Fruit fly (Drosophila melanogaster) whole organism, embryonic: ENCODE results near the gene VhaAC39-1.
A peak's percentile ranks its signal among the peaks of the same experiment; 100 is the strongest.

Experiments
- B-H1 ChIP-seq: fragments of 200-800 bp; sonication (Bioruptor generic); IDR thresholded peaks from 3 replicates; pipeline ENCODE4 v1.3.6; 2022; ENCODE audit warnings: missing biosample characterization, missing genetic modification characterization
- BEAF-32 ChIP-seq: fragments of 200-800 bp; sonication (Bioruptor generic); optimal IDR thresholded peaks from 3 replicates; lab custom pipeline; 2017; ENCODE audit warnings: missing biosample characterization, missing genetic modification characterization, mild to moderate bottlenecking, moderate library complexity, missing genetic modification reagents
- CG10654 ChIP-seq: fragments of 200-800 bp; sonication (Bioruptor generic); optimal IDR thresholded peaks from 2 replicates; lab custom pipeline; 2016; ENCODE audit warnings: missing biosample characterization, missing genetic modification characterization
- CG12104 ChIP-seq: fragments of 200-800 bp; sonication (Bioruptor generic); optimal IDR thresholded peaks from 3 replicates; lab custom pipeline; 2016; ENCODE audit warnings: missing biosample characterization, missing genetic modification characterization
- CG13287 ChIP-seq: fragments of 200-800 bp; sonication (Bioruptor generic); IDR thresholded peaks from 2 replicates; pipeline ENCODE4 v1.3.6; 2022; ENCODE audit warnings: missing biosample characterization, missing genetic modification characterization; ENCODE audit not compliant: partially characterized antibody
- CG13894 ChIP-seq: fragments of 200-800 bp; sonication (Bioruptor generic); optimal IDR thresholded peaks from 3 replicates; lab custom pipeline; 2018; ENCODE audit warnings: missing biosample characterization, mild to moderate bottlenecking, missing genetic modification characterization, moderate library complexity
- CG14667 ChIP-seq: fragments of 200-800 bp; sonication (Bioruptor generic); IDR thresholded peaks from 2 replicates; pipeline ENCODE4 v1.3.6; 2022; ENCODE audit warnings: missing biosample characterization, missing genetic modification characterization
- CG14710 ChIP-seq: fragments of 200-800 bp; sonication (Bioruptor generic); optimal IDR thresholded peaks from 3 replicates; lab custom pipeline; 2019; ENCODE audit warnings: missing biosample characterization, mild to moderate bottlenecking, missing genetic modification characterization, moderate library complexity
- CG15514 ChIP-seq: fragments of 200-800 bp; sonication (Bioruptor generic); optimal IDR thresholded peaks from 3 replicates; lab custom pipeline; 2017; ENCODE audit warnings: missing biosample characterization, missing genetic modification characterization, mild to moderate bottlenecking, moderate library complexity, missing genetic modification reagents
- CG16813 ChIP-seq: fragments of 200-800 bp; sonication (Bioruptor generic); IDR thresholded peaks from 3 replicates; pipeline ENCODE4 v1.3.6; 2022; ENCODE audit warnings: missing biosample characterization, missing genetic modification characterization; ENCODE audit not compliant: partially characterized antibody
- CG16863 ChIP-seq: fragments of 200-800 bp; sonication (Bioruptor generic); optimal IDR thresholded peaks from 3 replicates; lab custom pipeline; 2016; ENCODE audit warnings: missing biosample characterization, missing genetic modification characterization
- CG17385 ChIP-seq: fragments of 200-800 bp; sonication (Bioruptor generic); optimal IDR thresholded peaks from 3 replicates; lab custom pipeline; 2018; ENCODE audit warnings: missing biosample characterization, mild to moderate bottlenecking, missing genetic modification characterization
- CG17612 ChIP-seq: fragments of 200-800 bp; sonication (Bioruptor generic); IDR thresholded peaks from 2 replicates; pipeline ENCODE4 v1.3.6; 2022; ENCODE audit warnings: missing biosample characterization, missing genetic modification characterization
- CG17829 ChIP-seq: fragments of 200-800 bp; optimal IDR thresholded peaks from 2 replicates; lab custom pipeline; 2019; ENCODE audit warnings: missing biosample characterization, mild to moderate bottlenecking, missing genetic modification characterization, moderate library complexity
- CG18599 ChIP-seq: fragments of 200-800 bp; sonication (Bioruptor generic); optimal IDR thresholded peaks from 3 replicates; lab custom pipeline; 2017; ENCODE audit warnings: missing biosample characterization, missing genetic modification characterization, mild to moderate bottlenecking, moderate library complexity, missing genetic modification reagents
- CG34422 ChIP-seq: fragments of 200-800 bp; sonication (Bioruptor generic); IDR thresholded peaks from 3 replicates; pipeline ENCODE4 v1.3.6; 2022; ENCODE audit warnings: missing biosample characterization, missing genetic modification characterization
- CG7839 ChIP-seq: fragments of 200-800 bp; sonication (Bioruptor generic); optimal IDR thresholded peaks from 3 replicates; lab custom pipeline; 2018; ENCODE audit warnings: missing biosample characterization, mild to moderate bottlenecking, missing genetic modification characterization, moderate library complexity
- CG8924 ChIP-seq: fragments of 200-800 bp; optimal IDR thresholded peaks from 3 replicates; lab custom pipeline; 2019; ENCODE audit warnings: missing biosample characterization, mild to moderate bottlenecking, missing genetic modification characterization, moderate library complexity
- CG9215 ChIP-seq: fragments of 200-800 bp; sonication (Bioruptor generic); IDR thresholded peaks from 2 replicates; pipeline ENCODE4 v1.3.6; 2022; ENCODE audit warnings: missing biosample characterization, missing genetic modification characterization
- Drgx ChIP-seq: fragments of 200-800 bp; sonication (Bioruptor generic); IDR thresholded peaks from 2 replicates; pipeline ENCODE4 v1.3.6; 2022; ENCODE audit warnings: missing biosample characterization, missing genetic modification characterization
- Elba2 ChIP-seq: fragments of 200-800 bp; sonication (Bioruptor generic); optimal IDR thresholded peaks from 3 replicates; lab custom pipeline; 2016; ENCODE audit warnings: missing biosample characterization, missing genetic modification characterization
- Ets65A ChIP-seq: fragments of 200-800 bp; sonication (Bioruptor generic); peaks from one replicate; lab custom pipeline; 2016; ENCODE audit warnings: missing biosample characterization, missing genetic modification characterization
- HLH54F ChIP-seq: fragments of 200-800 bp; sonication (Bioruptor generic); optimal IDR thresholded peaks from 3 replicates; lab custom pipeline; 2016; ENCODE audit warnings: missing biosample characterization, missing genetic modification characterization
- Jarid2 ChIP-seq: fragments of 200-800 bp; sonication (Bioruptor generic); optimal IDR thresholded peaks from 3 replicates; lab custom pipeline; 2017; ENCODE audit warnings: mild to moderate bottlenecking, missing biosample characterization, missing genetic modification reagents, missing genetic modification characterization
- Lhr ChIP-seq: fragments of 200-800 bp; sonication (Bioruptor generic); optimal IDR thresholded peaks from 3 replicates; lab custom pipeline; 2017; ENCODE audit warnings: mild to moderate bottlenecking, missing biosample characterization, missing genetic modification reagents, missing genetic modification characterization
- Med ChIP-seq: fragments of 200-800 bp; sonication (Bioruptor generic); peaks from one replicate; lab custom pipeline; 2016; ENCODE audit warnings: missing biosample characterization, missing genetic modification characterization, mild to moderate bottlenecking, inconsistent platforms, moderate library complexity
- Mes4 ChIP-seq: fragments of 200-800 bp; sonication (Bioruptor generic); optimal IDR thresholded peaks from 2 replicates; lab custom pipeline; 2016; ENCODE audit warnings: missing biosample characterization, missing genetic modification characterization
- Mrtf ChIP-seq: fragments of 200-800 bp; sonication (Bioruptor generic); IDR thresholded peaks from 3 replicates; pipeline ENCODE4 v1.3.6; 2022; ENCODE audit warnings: missing biosample characterization, missing genetic modification characterization
- Myb ChIP-seq: fragments of 200-800 bp; sonication (Bioruptor generic); optimal IDR thresholded peaks from 2 replicates; lab custom pipeline; 2016; ENCODE audit warnings: missing biosample characterization, missing genetic modification characterization
- Pdp1 ChIP-seq, 2 experiments: fragments of 200-800 bp; sonication (Bioruptor generic); optimal IDR thresholded peaks; 3 replicates each; lab custom pipeline; 2016; ENCODE audit warnings: missing biosample characterization in 2 of 2, missing genetic modification characterization in 2 of 2, mild to moderate bottlenecking in 1 of 2, moderate library complexity in 1 of 2
- Side ChIP-seq: fragments of 200-800 bp; sonication (Bioruptor generic); optimal IDR thresholded peaks from 2 replicates; lab custom pipeline; 2016; ENCODE audit warnings: missing biosample characterization, missing genetic modification characterization
- Vsx1 ChIP-seq: fragments of 200-800 bp; sonication (Bioruptor generic); optimal IDR thresholded peaks from 2 replicates; lab custom pipeline; 2017; ENCODE audit warnings: missing biosample characterization, mild to moderate bottlenecking, missing genetic modification characterization, missing genetic modification reagents
- YL-1 ChIP-seq: fragments of 200-800 bp; sonication (Bioruptor generic); optimal IDR thresholded peaks from 3 replicates; lab custom pipeline; 2017; ENCODE audit warnings: missing biosample characterization, mild to moderate bottlenecking, missing genetic modification characterization
- ap ChIP-seq: fragments of 200-800 bp; sonication (Bioruptor generic); IDR thresholded peaks from 2 replicates; pipeline ENCODE4 v1.3.6; 2022; ENCODE audit warnings: missing biosample characterization, missing genetic modification characterization
- ato ChIP-seq: fragments of 200-800 bp; sonication (Bioruptor generic); IDR thresholded peaks from 2 replicates; pipeline ENCODE4 v1.3.6; 2022; ENCODE audit warnings: missing biosample characterization, missing genetic modification characterization; ENCODE audit not compliant: partially characterized antibody
- bcd ChIP-seq: fragments of 200-800 bp; sonication (Bioruptor generic); optimal IDR thresholded peaks from 2 replicates; lab custom pipeline; 2017; ENCODE audit warnings: missing biosample characterization, mild to moderate bottlenecking, missing genetic modification characterization
- dmrt99B ChIP-seq: fragments of 200-800 bp; sonication (Bioruptor generic); optimal IDR thresholded peaks from 2 replicates; lab custom pipeline; 2018; ENCODE audit warnings: missing biosample characterization, mild to moderate bottlenecking, missing genetic modification characterization, moderate library complexity
- fd102C ChIP-seq: fragments of 200-800 bp; sonication (Bioruptor generic); optimal IDR thresholded peaks from 2 replicates; lab custom pipeline; 2018; ENCODE audit warnings: missing biosample characterization, mild to moderate bottlenecking, missing genetic modification characterization, moderate library complexity
- gcm ChIP-seq: fragments of 200-800 bp; sonication (Bioruptor generic); optimal IDR thresholded peaks from 2 replicates; lab custom pipeline; 2019; ENCODE audit warnings: missing biosample characterization, mild to moderate bottlenecking, missing genetic modification characterization, moderate library complexity
- gem ChIP-seq: fragments of 200-800 bp; sonication (Bioruptor generic); optimal IDR thresholded peaks from 2 replicates; lab custom pipeline; 2019; ENCODE audit warnings: missing biosample characterization, mild to moderate bottlenecking, missing genetic modification characterization, moderate library complexity
- lab ChIP-seq: fragments of 200-800 bp; sonication (Bioruptor generic); optimal IDR thresholded peaks from 3 replicates; lab custom pipeline; 2017; ENCODE audit warnings: missing biosample characterization, missing genetic modification characterization, mild to moderate bottlenecking, moderate library complexity, missing genetic modification reagents
- otp ChIP-seq: fragments of 200-800 bp; sonication (Bioruptor generic); IDR thresholded peaks from 3 replicates; pipeline ENCODE4, ENCODE4 v1.3.6; 2022; ENCODE audit warnings: missing biosample characterization, missing genetic modification characterization
- pzg ChIP-seq: fragments of 200-800 bp; sonication (Bioruptor generic); optimal IDR thresholded peaks from 3 replicates; lab custom pipeline; 2018; ENCODE audit warnings: missing biosample characterization, mild to moderate bottlenecking, missing genetic modification characterization, moderate library complexity
- row ChIP-seq: fragments of 200-800 bp; sonication (Bioruptor generic); IDR thresholded peaks from 3 replicates; pipeline ENCODE4 v1.3.6; 2022; ENCODE audit warnings: missing biosample characterization, missing genetic modification characterization
- scrt ChIP-seq: fragments of 200-800 bp; sonication (Bioruptor generic); optimal IDR thresholded peaks from 2 replicates; lab custom pipeline; 2018; ENCODE audit warnings: missing biosample characterization, mild to moderate bottlenecking, missing genetic modification characterization, moderate library complexity
- sens ChIP-seq: fragments of 200-800 bp; sonication (Bioruptor generic); peaks from one replicate; lab custom pipeline; 2016; ENCODE audit warnings: missing biosample characterization, missing genetic modification characterization
- seq ChIP-seq: fragments of 200-800 bp; sonication (Bioruptor generic); IDR thresholded peaks from 2 replicates; pipeline ENCODE4 v1.3.6; 2022; ENCODE audit warnings: missing biosample characterization, missing genetic modification characterization
- sima ChIP-seq: fragments of 200-800 bp; sonication (Bioruptor generic); optimal IDR thresholded peaks from 2 replicates; lab custom pipeline; 2016; ENCODE audit warnings: missing biosample characterization, missing genetic modification characterization
- sug ChIP-seq: fragments of 200-800 bp; optimal IDR thresholded peaks from 2 replicates; lab custom pipeline; 2019; ENCODE audit warnings: missing biosample characterization, mild to moderate bottlenecking, missing genetic modification characterization, moderate library complexity

VhaAC39-1 gene

dm6 chrX:3928520-3928919 is 48.0 kb downstream of the VhaAC39-1 start (continued):
- TF ChIP-seq CG10654 (GFP tag; lab: Kevin White, UChicago) (no peak), CG18599 (GFP tag; lab: Kevin White, UChicago) (peak; percentile 19), gem (tag; lab: Kevin White, UChicago) (peak; percentile 10), otp (GFP tag; lab: Robert Waterston, UW) (no peak), YL-1 (no peak), sima (GFP tag; lab: Kevin White, UChicago) (peak; percentile 17), ap (GFP tag; lab: Robert Waterston, UW) (no peak), CG17829 (tag; lab: Kevin White, UChicago) (no peak), sug (tag; lab: Kevin White, UChicago) (no peak), Med (GFP tag; lab: Kevin White, UChicago) (peak; percentile 88), sens (GFP tag; lab: Kevin White, UChicago) (peak; percentile 27), gcm (no peak), bcd (GFP tag; lab: Kevin White, UChicago) (no peak), BEAF-32 (GFP tag; lab: Kevin White, UChicago) (no peak), fd102C (GFP tag; lab: Kevin White, UChicago) (no peak), row (GFP tag; lab: Robert Waterston, UW) (0 out of 3 replicates have a peak, but pooled peaks have one; percentile 12), CG16813 (no peak), CG14667 (GFP tag; lab: Robert Waterston, UW) (no peak), Mrtf (GFP tag; lab: Robert Waterston, UW) (no peak), Drgx (GFP tag; lab: Robert Waterston, UW) (0 out of 2 replicates have a peak, but pooled peaks have one; percentile 34), dmrt99B (tag; lab: Kevin White, UChicago) (peak; percentile 25), lab (GFP tag; lab: Kevin White, UChicago) (peak; percentile 2), ato (no peak), CG13287 (GFP tag; lab: Robert Waterston, UW) (no peak), CG14710 (tag; lab: Kevin White, UChicago) (no peak)

dm6 chrX:3930528-3931251 is 50.1 kb downstream of the VhaAC39-1 start, which contains the start of gene CG42541:
Gene CG42541 (minus strand): TSS chrX:3930578.
- TF ChIP-seq Jarid2 (GFP tag; lab: Kevin White, UChicago) = no peak
- TF ChIP-seq Myb = no peak
- TF ChIP-seq Elba2 (GFP tag; lab: Kevin White, UChicago) = no peak
- no peak for TF ChIP-seq CG12104 (GFP tag; lab: Kevin White, UChicago)
- no peak for TF ChIP-seq CG16863
- no peak for TF ChIP-seq CG8924 (tag; lab: Kevin White, UChicago)
- peak; percentile 63 for TF ChIP-seq CG15514 (GFP tag; lab: Kevin White, UChicago)
- TF ChIP-seq CG9215 (GFP tag; lab: Robert Waterston, UW) = no peak
- peak; percentile 13 for TF ChIP-seq CG13894 (tag; lab: Kevin White, UChicago)
- TF ChIP-seq pzg (GFP tag; lab: Kevin White, UChicago) = peak; percentile 18
- no peak for TF ChIP-seq HLH54F
- TF ChIP-seq seq = peak; percentile 25; the same call in 1 of the 2 replicates
- no peak for TF ChIP-seq Side (GFP tag; lab: Kevin White, UChicago)
- no peak for TF ChIP-seq Vsx1 (GFP tag; lab: Kevin White, UChicago)
- no peak for TF ChIP-seq Pdp1 (GFP tag; optimal IDR thresholded peaks at IDR 0.05; lab: Kevin White, UChicago)
- TF ChIP-seq CG17385 = no peak
- no peak for TF ChIP-seq B-H1 (GFP tag; lab: Robert Waterston, UW)
- TF ChIP-seq CG17612 (GFP tag; lab: Robert Waterston, UW) = no peak
- no peak for TF ChIP-seq CG14667 (GFP tag; lab: Robert Waterston, UW)
- TF ChIP-seq scrt (GFP tag; lab: Kevin White, UChicago) = peak; percentile 97
- no peak for TF ChIP-seq Mes4 (GFP tag; lab: Kevin White, UChicago)
- TF ChIP-seq CG13287 (GFP tag; lab: Robert Waterston, UW) = no peak
- TF ChIP-seq CG34422 = 0 out of 3 replicates have a peak, but pooled peaks have one; percentile 7
- no peak for TF ChIP-seq CG7839
- TF ChIP-seq Lhr (GFP tag; lab: Kevin White, UChicago) = no peak
- TF ChIP-seq Ets65A (GFP tag; lab: Kevin White, UChicago) = no peak
